Worm (Caenorhabditis elegans): ENCODE measurements around the gene srx-18.

The srx-18 gene

DNA sequence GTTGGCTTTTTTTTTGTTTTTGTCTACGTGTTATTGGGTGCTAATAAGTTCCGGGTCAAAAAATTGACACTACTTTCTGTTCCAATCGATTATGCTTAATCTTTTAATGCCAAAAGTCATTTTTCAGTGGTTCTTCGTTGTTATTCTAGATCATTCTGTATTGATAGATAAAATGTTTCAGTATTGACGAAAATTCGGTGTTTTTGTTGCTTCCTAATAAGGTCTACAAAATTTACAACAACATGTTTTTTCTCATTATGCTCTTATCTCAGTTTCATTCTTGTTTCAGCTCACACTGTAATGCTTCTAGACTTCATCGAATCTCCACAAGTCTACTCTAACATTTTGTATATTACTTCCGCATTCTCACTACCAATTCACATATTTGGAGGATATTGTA, 32.7 kb upstream of the srx-18 start, which contains the start of gene srh-303:
TSS of gene srh-303 (plus strand) at position 301 of the 400 bp plus-strand sequence.
- TF ChIP-seq pqm-1 (tag; optimal IDR thresholded peaks at IDR 0.05) (no peak), nfya-1 (tag; optimal IDR thresholded peaks at IDR 0.05) (no peak), dve-1 (tag; optimal IDR thresholded peaks at IDR 0.05) (no peak), pha-4 (tag; optimal IDR thresholded peaks at IDR 0.05) (no peak), hlh-8 (tag; optimal IDR thresholded peaks at IDR 0.05) (no peak), pha-2 (tag; optimal IDR thresholded peaks at IDR 0.05) (no peak), sox-4 (tag; optimal IDR thresholded peaks at IDR 0.05) (no peak), elt-2 (tag; optimal IDR thresholded peaks at IDR 0.05) (no peak), T23F11.4 (GFP tag; optimal IDR thresholded peaks at IDR 0.05) (no peak), npax-4 (tag; optimal IDR thresholded peaks at IDR 0.05) (no peak), ceh-45 (GFP tag; IDR thresholded peaks at IDR 0.05) (no peak), dmd-4 (tag; optimal IDR thresholded peaks at IDR 0.05; ENCODE audit: borderline replicate concordance) (no peak), ets-4 (tag; optimal IDR thresholded peaks at IDR 0.05) (no peak), ama-1 (optimal IDR thresholded peaks at IDR 0.05) (no peak), ceh-30 (tag; optimal IDR thresholded peaks at IDR 0.05) (no peak), hlh-6 (tag; optimal IDR thresholded peaks at IDR 0.05) (no peak), madf-2 (tag; optimal IDR thresholded peaks at IDR 0.05) (no peak), lin-11 (tag; optimal IDR thresholded peaks at IDR 0.05) (no peak), tbx-7 (tag; optimal IDR thresholded peaks at IDR 0.05) (no peak), nhr-11 (tag; optimal IDR thresholded peaks at IDR 0.05) (no peak)

ce11 chrV:17828310-17828709, 29.6 kb upstream of the srx-18 start, which contains the start of gene srh-304:
TSS of gene srh-304 (plus strand) at chrV:17828610.
- TF ChIP-seq ets-4 (tag; optimal IDR thresholded peaks at IDR 0.05): no peak

DNA sequence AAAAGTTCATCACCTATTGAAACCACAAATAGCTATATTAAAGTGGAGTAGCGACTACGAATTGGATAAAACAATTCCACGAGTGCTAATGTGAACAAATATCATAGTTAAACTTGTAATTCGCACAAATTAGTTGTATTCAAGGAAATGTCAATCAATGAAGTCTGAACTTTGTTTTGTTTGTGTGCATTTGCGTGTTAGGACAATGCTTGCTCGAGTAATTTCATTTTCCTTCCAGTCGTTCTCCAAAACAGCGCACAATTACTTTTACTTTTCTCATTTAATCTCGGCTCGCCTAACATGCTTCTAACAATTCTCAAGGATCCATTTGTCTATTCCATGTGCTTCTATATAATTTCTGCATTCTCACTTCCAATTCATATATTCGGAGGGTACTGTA, 25.9 kb upstream of the srx-18 start, which contains the start of gene srh-301:
TSS of gene srh-301 (plus strand) at position 301 of the 400 bp plus-strand sequence.
- TF ChIP-seq K02D7.2 (tag; optimal IDR thresholded peaks at IDR 0.05) (no peak), zip-5 (tag; optimal IDR thresholded peaks at IDR 0.05) (no peak), lim-6 (tag; optimal IDR thresholded peaks at IDR 0.05) (no peak), hlh-8 (tag; optimal IDR thresholded peaks at IDR 0.05) (no peak), C08G9.2 (tag; optimal IDR thresholded peaks at IDR 0.05) (no peak), npax-4 (tag; optimal IDR thresholded peaks at IDR 0.05) (no peak), ttx-3 (tag; optimal IDR thresholded peaks at IDR 0.05) (no peak), madf-2 (tag; optimal IDR thresholded peaks at IDR 0.05) (no peak), ceh-48 (tag; optimal IDR thresholded peaks at IDR 0.05) (no peak), pqm-1 (tag; optimal IDR thresholded peaks at IDR 0.05) (no peak), pat-9 (tag; optimal IDR thresholded peaks at IDR 0.05) (no peak), pag-3 (tag; optimal IDR thresholded peaks at IDR 0.05; ENCODE audit: borderline replicate concordance) (no peak), dmd-4 (tag; optimal IDR thresholded peaks at IDR 0.05; ENCODE audit: borderline replicate concordance) (no peak), gmeb-2 (tag; optimal IDR thresholded peaks at IDR 0.05) (no peak), sox-4 (tag; optimal IDR thresholded peaks at IDR 0.05) (no peak), F13H6.1 (tag; optimal IDR thresholded peaks at IDR 0.05) (no peak), tbx-2 (tag; optimal IDR thresholded peaks at IDR 0.05) (no peak), K09A11.1 (tag; optimal IDR thresholded peaks at IDR 0.05; ENCODE audit: insufficient read depth) (no peak), ets-4 (tag; optimal IDR thresholded peaks at IDR 0.05) (no peak)

- TF ChIP-seq C38D4.7 (GFP tag; optimal IDR thresholded peaks at IDR 0.05) (no peak), hlh-13 (GFP tag; optimal IDR thresholded peaks at IDR 0.05) (no peak), pha-2 (tag; optimal IDR thresholded peaks at IDR 0.05) (no peak), Y22D7AL.16 (tag; optimal IDR thresholded peaks at IDR 0.05) (no peak), ama-1 (optimal IDR thresholded peaks at IDR 0.05) (no peak), hlh-6 (tag; optimal IDR thresholded peaks at IDR 0.05) (no peak), unc-3 (GFP tag; conservative IDR thresholded peaks at IDR 0.05) (no peak), unc-3 (tag; optimal IDR thresholded peaks at IDR 0.05) (no peak), npax-4 (tag; optimal IDR thresholded peaks at IDR 0.05) (no peak), ttx-3 (tag; optimal IDR thresholded peaks at IDR 0.05) (no peak), eyg-1 (tag; optimal IDR thresholded peaks at IDR 0.05) (no peak), pax-1 (tag; optimal IDR thresholded peaks at IDR 0.05) (no peak), ceh-22 (tag; optimal IDR thresholded peaks at IDR 0.05) (no peak), sdc-2 (tag; optimal IDR thresholded peaks at IDR 0.05) (no peak)
Measured at ce11 chrV:17821805-17822204, 23.1 kb upstream of the srx-18 start, which contains the start of gene srh-300. TSS of gene srh-300 (plus strand) at chrV:17822105.

All from whole organism, late embryonic.